Worm (Caenorhabditis elegans) whole organism, L4 larva: ENCODE data around the gene unc-24.

ENCODE experiments used
- F10B5.3 ChIP-seq: sonication (generic microtip); optimal IDR thresholded peaks from 2 replicates; lab custom pipeline; 2016; ENCODE audit warnings: mild to moderate bottlenecking, missing genetic modification characterization, missing compliant biosample characterization
- F26F4.8 ChIP-seq: fragments of 200-800 bp; sonication (Bioruptor generic); conservative IDR thresholded peaks from 2 replicates; pipeline ENCODE4 v1.3.6; 2022; ENCODE audit warnings: missing genetic modification characterization, missing compliant biosample characterization
- R02D3.7 ChIP-seq: fragments of 150-350 bp; sonication (generic microtip); optimal IDR thresholded peaks from 3 replicates; lab custom pipeline; 2014; ENCODE audit warnings: missing biosample characterization, missing genetic modification characterization
- T20F7.1 ChIP-seq: fragments of 200-800 bp; sonication (Bioruptor generic); optimal IDR thresholded peaks from 2 replicates; lab custom pipeline; 2018; ENCODE audit warnings: mild to moderate bottlenecking, missing genetic modification characterization, missing compliant biosample characterization
- Y48G9A.11 ChIP-seq: fragments of 200-800 bp; sonication (Bioruptor generic); IDR thresholded peaks from 2 replicates; pipeline ENCODE4 v1.3.6; 2022; ENCODE audit warnings: missing genetic modification reagents, missing genetic modification characterization, missing compliant biosample characterization
- Y75B8A.6 ChIP-seq: fragments of 200-800 bp; sonication (Bioruptor generic); IDR thresholded peaks from 2 replicates; pipeline ENCODE4 v1.3.6; 2022; ENCODE audit warnings: missing genetic modification reagents, missing genetic modification characterization, missing compliant biosample characterization
- aha-1 ChIP-seq: fragments of 150-350 bp; peaks from one replicate; lab custom pipeline; 2014; ENCODE audit warnings: missing biosample characterization, missing genetic modification characterization
- ama-1 ChIP-seq: fragments of 150-350 bp; optimal IDR thresholded peaks from 2 replicates; lab custom pipeline; 2014; ENCODE audit warnings: inconsistent platforms, mixed read lengths
- ceh-32 ChIP-seq: sonication (generic microtip); optimal IDR thresholded peaks from 2 replicates; lab custom pipeline; 2016; ENCODE audit warnings: mild to moderate bottlenecking, missing genetic modification characterization, missing compliant biosample characterization; ENCODE audit not compliant: poor library complexity
- ceh-62 ChIP-seq: sonication (generic microtip); optimal IDR thresholded peaks from 2 replicates; lab custom pipeline; 2017; ENCODE audit warnings: missing biosample characterization, missing genetic modification characterization
- ces-1 ChIP-seq: fragments of 150-350 bp; sonication (generic microtip); optimal IDR thresholded peaks from 4 replicates; lab custom pipeline; 2014; ENCODE audit warnings: missing biosample characterization, missing genetic modification reagents, missing genetic modification characterization
- cey-2 ChIP-seq: sonication (generic microtip); optimal IDR thresholded peaks from 3 replicates; lab custom pipeline; 2017; ENCODE audit warnings: missing genetic modification characterization, mild to moderate bottlenecking, missing compliant biosample characterization, antibody characterized with exemption, borderline replicate concordance; ENCODE audit not compliant: insufficient read depth
- daf-16 ChIP-seq, 3 experiments: sonication (generic microtip); optimal IDR thresholded peaks; 2 replicates each; lab custom pipeline; 2016 to 2017; ENCODE audit warnings: missing genetic modification characterization in 3 of 3, missing genetic modification reagents in 3 of 3, mild to moderate bottlenecking in 2 of 3, missing compliant biosample characterization in 2 of 3, missing biosample characterization in 1 of 3, moderate library complexity in 1 of 3
- dmd-6 ChIP-seq: fragments of 200-800 bp; sonication (Bioruptor generic); IDR thresholded peaks from 2 replicates; pipeline ENCODE4 v1.3.6; 2022; ENCODE audit warnings: missing genetic modification reagents, missing genetic modification characterization, missing compliant biosample characterization
- dve-1 ChIP-seq: sonication (generic microtip); optimal IDR thresholded peaks from 2 replicates; lab custom pipeline; 2017; ENCODE audit warnings: antibody characterized with exemption, mild to moderate bottlenecking, missing genetic modification characterization, missing compliant biosample characterization; ENCODE audit not compliant: insufficient read depth
- egl-43 ChIP-seq: fragments of 200-800 bp; sonication (Bioruptor generic); IDR thresholded peaks from 2 replicates; pipeline ENCODE4 v1.3.6; 2022; ENCODE audit warnings: missing genetic modification reagents, missing genetic modification characterization, missing compliant biosample characterization
- gei-8 ChIP-seq: fragments of 200-800 bp; sonication (Bioruptor generic); optimal IDR thresholded peaks from 2 replicates; lab custom pipeline; 2018; ENCODE audit warnings: mild to moderate bottlenecking, missing genetic modification characterization, missing compliant biosample characterization
- hif-1 ChIP-seq, 2 experiments: sonication (generic microtip); optimal IDR thresholded peaks; 2 replicates each; lab custom pipeline; 2016 to 2017; ENCODE audit warnings: missing compliant biosample characterization in 2 of 2, missing genetic modification characterization in 2 of 2, missing genetic modification reagents in 2 of 2, missing genotype in 2 of 2, mild to moderate bottlenecking in 1 of 2
- hlh-11 ChIP-seq: fragments of 200-800 bp; sonication (Bioruptor generic); optimal IDR thresholded peaks from 2 replicates; lab custom pipeline; 2018; ENCODE audit warnings: mild to moderate bottlenecking, missing genetic modification characterization, missing compliant biosample characterization
- lin-1 ChIP-seq: fragments of 200-800 bp; sonication (Bioruptor generic); IDR thresholded peaks from 2 replicates; pipeline ENCODE4 v1.3.6; 2022; ENCODE audit warnings: missing genetic modification reagents, missing genetic modification characterization, missing compliant biosample characterization
- lin-13 ChIP-seq: fragments of 150-350 bp; optimal IDR thresholded peaks from 2 replicates; lab custom pipeline; 2014; ENCODE audit warnings: missing biosample characterization, missing genetic modification reagents, missing genetic modification characterization
- lin-38 ChIP-seq: fragments of 200-800 bp; sonication (Bioruptor generic); IDR thresholded peaks from 2 replicates; pipeline ENCODE4 v1.3.6; 2022; ENCODE audit warnings: missing genetic modification reagents, missing genetic modification characterization, missing compliant biosample characterization
- madf-5 ChIP-seq, 2 experiments: fragments of 200-800 bp; sonication (Bioruptor generic); IDR thresholded peaks; 2 replicates each; pipeline ENCODE4 v1.3.6; 2022; ENCODE audit warnings: missing compliant biosample characterization in 2 of 2, missing genetic modification characterization in 2 of 2
- mes-2 ChIP-seq: sonication (generic microtip); optimal IDR thresholded peaks from 2 replicates; lab custom pipeline; 2016; ENCODE audit warnings: missing genotype, mild to moderate bottlenecking, missing genetic modification characterization, missing compliant biosample characterization; ENCODE audit not compliant: poor library complexity, severe bottlenecking
- nhr-102 ChIP-seq: sonication (generic microtip); optimal IDR thresholded peaks from 2 replicates; lab custom pipeline; 2016; ENCODE audit warnings: mild to moderate bottlenecking, missing genetic modification characterization, moderate library complexity, missing compliant biosample characterization
- nhr-11 ChIP-seq: fragments of 150-350 bp; optimal IDR thresholded peaks from 2 replicates; lab custom pipeline; 2014; ENCODE audit warnings: missing biosample characterization, missing genetic modification characterization
- nhr-28 ChIP-seq: fragments of 150-350 bp; optimal IDR thresholded peaks from 2 replicates; lab custom pipeline; 2014; ENCODE audit warnings: missing biosample characterization, missing genetic modification characterization
- nhr-41 ChIP-seq: fragments of 200-800 bp; sonication (Bioruptor generic); IDR thresholded peaks from 2 replicates; pipeline ENCODE4 v1.3.6; 2022; ENCODE audit warnings: missing genetic modification reagents, missing genetic modification characterization, missing compliant biosample characterization
- nhr-42 ChIP-seq: fragments of 200-800 bp; sonication (Bioruptor generic); IDR thresholded peaks from 2 replicates; pipeline ENCODE4 v1.3.6; 2022; ENCODE audit warnings: missing genetic modification characterization, missing compliant biosample characterization
- nhr-48 ChIP-seq: sonication (generic microtip); optimal IDR thresholded peaks from 2 replicates; lab custom pipeline; 2016; ENCODE audit warnings: mild to moderate bottlenecking, missing genetic modification characterization, missing compliant biosample characterization
- nhr-76 ChIP-seq: fragments of 150-350 bp; optimal IDR thresholded peaks from 2 replicates; lab custom pipeline; 2014; ENCODE audit warnings: missing biosample characterization, missing genetic modification characterization
- pqm-1 ChIP-seq: sonication (generic microtip); optimal IDR thresholded peaks from 2 replicates; lab custom pipeline; 2017; ENCODE audit warnings: missing biosample characterization, missing genetic modification characterization
- saeg-2 ChIP-seq: fragments of 200-800 bp; sonication (Bioruptor generic); IDR thresholded peaks from 2 replicates; pipeline ENCODE4 v1.3.6; 2022; ENCODE audit warnings: missing genetic modification reagents, missing genetic modification characterization, missing compliant biosample characterization
- spr-3 ChIP-seq: fragments of 200-800 bp; sonication (Bioruptor generic); optimal IDR thresholded peaks from 2 replicates; lab custom pipeline; 2018; ENCODE audit warnings: mild to moderate bottlenecking, missing genetic modification characterization, missing compliant biosample characterization
- tag-97 ChIP-seq: fragments of 200-800 bp; sonication (Bioruptor generic); IDR thresholded peaks from 2 replicates; pipeline ENCODE4 v1.3.6; 2022; ENCODE audit warnings: missing genetic modification characterization, missing compliant biosample characterization
- unc-130 ChIP-seq: sonication (generic microtip); optimal IDR thresholded peaks from 2 replicates; lab custom pipeline; 2016; ENCODE audit warnings: missing genetic modification reagents, missing genetic modification characterization, missing compliant biosample characterization
- unc-62 ChIP-seq, 3 experiments: fragments of 150-350 bp in 1 of 3; sonication (generic microtip); optimal IDR thresholded peaks in 2 of 3; peaks in 1 of 3; 1 replicate in 1 of 3; 2 replicates in 2 of 3; lab custom pipeline; 2014 to 2017; ENCODE audit warnings: missing biosample characterization in 3 of 3, missing genetic modification characterization in 3 of 3, missing genetic modification reagents in 3 of 3, missing genotype in 1 of 3
- vab-7 ChIP-seq: fragments of 200-800 bp; sonication (Bioruptor generic); IDR thresholded peaks from 2 replicates; pipeline ENCODE4 v1.3.6; 2022; ENCODE audit warnings: missing genetic modification reagents, missing genetic modification characterization, missing compliant biosample characterization
- zag-1 ChIP-seq: fragments of 150-350 bp; optimal IDR thresholded peaks from 2 replicates; lab custom pipeline; 2014; ENCODE audit warnings: missing biosample characterization, missing genetic modification characterization
- zip-2 ChIP-seq: fragments of 150-350 bp; optimal IDR thresholded peaks from 2 replicates; lab custom pipeline; 2014; ENCODE audit warnings: missing biosample characterization, missing genetic modification characterization

unc-24 gene

ce11 chrIV:7994715-7995114, 15.0 kb downstream of the unc-24 start:
- TF ChIP-seq gei-8 (GFP tag; lab: Kevin White, UChicago) (no peak), unc-62 (GFP tag; optimal IDR thresholded peaks at IDR 0.05 in 1 of 2; lab: Kevin White, UChicago) (peak in 1 of 2 experiments; percentile 69), unc-62 (tag; optimal IDR thresholded peaks at IDR 0.05; lab: Kevin White, UChicago) (no peak), F26F4.8 (GFP tag; lab: Robert Waterston, UW) (no peak), T20F7.1 (GFP tag; lab: Kevin White, UChicago) (no peak), lin-1 (no peak)

- TF ChIP-seq aha-1 (tag; lab: Kevin White, UChicago) (peak; percentile 21), zag-1 (tag; lab: Kevin White, UChicago) (no peak)
Observed at ce11 chrIV:8000763-8001162, 21.1 kb downstream of the unc-24 start.

ce11 chrIV:8004019-8004418, 24.3 kb downstream of the unc-24 start, which contains the start of gene rig-4:
Gene rig-4 (minus strand): TSS chrIV:8004119.
- TF ChIP-seq nhr-41 (GFP tag; lab: Robert Waterston, UW): no peak
- TF ChIP-seq aha-1 (tag; lab: Kevin White, UChicago): no peak
- TF ChIP-seq Y75B8A.6: no peak
- no peak for TF ChIP-seq mes-2
- TF ChIP-seq cey-2 (tag; lab: Kevin White, UChicago): no peak
- no peak for TF ChIP-seq nhr-76
- no peak for TF ChIP-seq F10B5.3 (tag; lab: Kevin White, UChicago)
- no peak for TF ChIP-seq Y48G9A.11 (GFP tag; lab: Robert Waterston, UW)
- TF ChIP-seq tag-97 (GFP tag; lab: Robert Waterston, UW): no peak
- TF ChIP-seq unc-130 (GFP tag; lab: Kevin White, UChicago): no peak
- TF ChIP-seq hif-1 (tag; optimal IDR thresholded peaks at IDR 0.05; lab: Kevin White, UChicago): no peak
- no peak for TF ChIP-seq R02D3.7
- no peak for TF ChIP-seq nhr-48 (tag; lab: Kevin White, UChicago)
- TF ChIP-seq, all 104 proteins: peak for 0

ce11 chrIV:8005376-8005775, 25.7 kb downstream of the unc-24 start:
- no peak for TF ChIP-seq ama-1 (lab: Kevin White, UChicago)
- TF ChIP-seq nhr-11 (tag; lab: Kevin White, UChicago): no peak
- no peak for TF ChIP-seq unc-62 (GFP tag; optimal IDR thresholded peaks at IDR 0.05 in 1 of 2; lab: Kevin White, UChicago)
- TF ChIP-seq unc-62 (tag; optimal IDR thresholded peaks at IDR 0.05; lab: Kevin White, UChicago): no peak
- TF ChIP-seq hlh-11 (tag; lab: Kevin White, UChicago): peak; percentile 29
- peak; percentile 24 for TF ChIP-seq nhr-28 (tag; lab: Kevin White, UChicago)
- no peak for TF ChIP-seq nhr-102 (tag; lab: Kevin White, UChicago)
- TF ChIP-seq hif-1 (tag; optimal IDR thresholded peaks at IDR 0.05; lab: Kevin White, UChicago): no peak
- no peak for TF ChIP-seq lin-13 (GFP tag; lab: Kevin White, UChicago)
- no peak for TF ChIP-seq ceh-62
- no peak for TF ChIP-seq saeg-2 (GFP tag; lab: Robert Waterston, UW)
- TF ChIP-seq madf-5 (GFP tag; IDR thresholded peaks at IDR 0.05; lab: Robert Waterston, UW): no peak
- no peak for TF ChIP-seq nhr-42 (GFP tag; lab: Robert Waterston, UW)
- TF ChIP-seq spr-3: no peak
- TF ChIP-seq daf-16 (GFP tag; optimal IDR thresholded peaks at IDR 0.05; lab: Kevin White, UChicago): no peak
- peak; percentile 64 for TF ChIP-seq daf-16 (tag; optimal IDR thresholded peaks at IDR 0.05; lab: Kevin White, UChicago)
- no peak for TF ChIP-seq ces-1 (GFP tag; lab: Kevin White, UChicago)
- TF ChIP-seq egl-43 (GFP tag; lab: Robert Waterston, UW): no peak
- no peak for TF ChIP-seq aha-1 (tag; lab: Kevin White, UChicago)
- no peak for TF ChIP-seq vab-7 (GFP tag; lab: Robert Waterston, UW)
- peak; percentile 39 for TF ChIP-seq dve-1 (tag; lab: Kevin White, UChicago)
- peak; percentile 64 for TF ChIP-seq pqm-1 (tag; lab: Kevin White, UChicago)
- TF ChIP-seq zip-2: no peak
- TF ChIP-seq mes-2: no peak
- no peak for TF ChIP-seq dmd-6 (GFP tag; lab: Robert Waterston, UW)
- TF ChIP-seq ceh-32 (tag; lab: Kevin White, UChicago): no peak
- TF ChIP-seq lin-38: no peak
- no peak for TF ChIP-seq lin-1
